Fruit fly (Drosophila melanogaster): ENCODE data around the gene pzg.

pzg gene

dm6 chr3L:21241447-21241983 lies 44.4 kb upstream of the pzg start:
- TF ChIP-seq CG6175 (GFP tag; IDR thresholded peaks at IDR 0.05) (no peak), row (GFP tag; IDR thresholded peaks at IDR 0.05) (peak; percentile 42; the same call in 2 of the 3 replicates), dpn (GFP tag; optimal IDR thresholded peaks at IDR 0.05) (no peak), Sry-β (GFP tag; optimal IDR thresholded peaks at IDR 0.05) (no peak), Hand (GFP tag; optimal IDR thresholded peaks at IDR 0.05) (no peak), sna (GFP tag; IDR thresholded peaks at IDR 0.05; ENCODE audit: partially characterized antibody) (no peak), CG4854 (GFP tag; optimal IDR thresholded peaks at IDR 0.05) (no peak), H2.0 (GFP tag; IDR thresholded peaks at IDR 0.05) (no peak), CG9932 (GFP tag; IDR thresholded peaks at IDR 0.05) (no peak), sqz (GFP tag; optimal IDR thresholded peaks at IDR 0.05) (no peak), Fer1 (GFP tag; optimal IDR thresholded peaks at IDR 0.05) (peak; percentile 25), Six4 (GFP tag; optimal IDR thresholded peaks at IDR 0.05) (no peak), zfh1 (GFP tag; IDR thresholded peaks at IDR 0.05) (no peak), CG15601 (tag; optimal IDR thresholded peaks at IDR 0.05) (no peak), Stat92E (GFP tag; optimal IDR thresholded peaks at IDR 0.05) (no peak), kah (GFP tag; optimal IDR thresholded peaks at IDR 0.05) (no peak), CG3281 (GFP tag; optimal IDR thresholded peaks at IDR 0.05) (peak; percentile 17), esg (GFP tag; conservative IDR thresholded peaks at IDR 0.05) (peak; percentile 30; the same call in 1 of the 2 replicates), Meics (GFP tag; optimal IDR thresholded peaks at IDR 0.05) (peak; percentile 25), jing (GFP tag; optimal IDR thresholded peaks at IDR 0.05) (peak; percentile 10), z (GFP tag; IDR thresholded peaks at IDR 0.05) (no peak), nom (GFP tag; optimal IDR thresholded peaks at IDR 0.05) (no peak), grau (tag; optimal IDR thresholded peaks at IDR 0.05) (no peak), CG11723 (GFP tag; optimal IDR thresholded peaks at IDR 0.05) (no peak), CG3407 (GFP tag; optimal IDR thresholded peaks at IDR 0.05) (no peak), Ada2b (GFP tag; IDR thresholded peaks at IDR 0.05) (no peak), Dp (GFP tag; optimal IDR thresholded peaks at IDR 0.05) (no peak), tll (GFP tag; optimal IDR thresholded peaks at IDR 0.05) (no peak), ap (GFP tag; IDR thresholded peaks at IDR 0.05) (no peak), chm (GFP tag; IDR thresholded peaks at IDR 0.05) (no peak), Med (GFP tag) (peak; percentile 56), crol (GFP tag; IDR thresholded peaks at IDR 0.05) (no peak), Fer2 (tag; optimal IDR thresholded peaks at IDR 0.05) (no peak), BtbVII (GFP tag; optimal IDR thresholded peaks at IDR 0.05) (no peak), da (GFP tag; optimal IDR thresholded peaks at IDR 0.05) (no peak), ftz-f1 (GFP tag; optimal IDR thresholded peaks at IDR 0.05) (no peak), dysf (GFP tag; IDR thresholded peaks at IDR 0.05) (no peak), ci (GFP tag; IDR thresholded peaks at IDR 0.05) (no peak), gcm2 (GFP tag; optimal IDR thresholded peaks at IDR 0.05) (no peak), CG10979 (tag; optimal IDR thresholded peaks at IDR 0.05) (no peak), mld (GFP tag; IDR thresholded peaks at IDR 0.05; ENCODE audit: partially characterized antibody) (no peak), CG30403 (GFP tag; optimal IDR thresholded peaks at IDR 0.05) (peak; percentile 22), Dad (GFP tag; optimal IDR thresholded peaks at IDR 0.05) (no peak), Hmr (GFP tag; optimal IDR thresholded peaks at IDR 0.05) (peak; percentile 13), CG17829 (tag; optimal IDR thresholded peaks at IDR 0.05) (no peak), CG2875 (GFP tag; optimal IDR thresholded peaks at IDR 0.05) (no peak), CoRest (tag; optimal IDR thresholded peaks at IDR 0.05) (peak; percentile 11), CG4424 (GFP tag; optimal IDR thresholded peaks at IDR 0.05) (no peak), Dip3 (GFP tag; optimal IDR thresholded peaks at IDR 0.05) (no peak), CG12769 (tag; optimal IDR thresholded peaks at IDR 0.05) (peak; percentile 47), ro (GFP tag; IDR thresholded peaks at IDR 0.05) (no peak)

Data from whole organism, embryonic.